Worm (Caenorhabditis elegans) whole organism, mixed stage, embryonic: Measurements from ENCODE around the gene C16C8.16.

Experiments
- M03D4.4 ChIP-seq: sonication (generic microtip); optimal IDR thresholded peaks from 2 replicates; lab custom pipeline; 2017; ENCODE audit warnings: mild to moderate bottlenecking, missing genetic modification characterization, missing compliant biosample characterization
- bed-3 ChIP-seq: fragments of 200-800 bp; sonication (Bioruptor generic); optimal IDR thresholded peaks from 3 replicates; lab custom pipeline; 2018; ENCODE audit warnings: mild to moderate bottlenecking, missing genetic modification characterization, moderate library complexity, missing compliant biosample characterization
- blmp-1 ChIP-seq: fragments of 150-350 bp; optimal IDR thresholded peaks from 2 replicates; lab custom pipeline; 2014; ENCODE audit warnings: missing biosample characterization, missing genetic modification characterization
- ceh-43 ChIP-seq: fragments of 200-800 bp; sonication (Bioruptor generic); optimal IDR thresholded peaks from 2 replicates; lab custom pipeline; 2018; ENCODE audit warnings: mild to moderate bottlenecking, missing genetic modification characterization, moderate library complexity, missing compliant biosample characterization
- ceh-83 ChIP-seq: fragments of 200-800 bp; sonication (Bioruptor generic); optimal IDR thresholded peaks from 2 replicates; lab custom pipeline; 2018; ENCODE audit warnings: mild to moderate bottlenecking, missing genetic modification characterization, missing compliant biosample characterization
- ces-1 ChIP-seq: fragments of 150-350 bp; optimal IDR thresholded peaks from 2 replicates; lab custom pipeline; 2014; ENCODE audit warnings: missing biosample characterization, missing genetic modification reagents, missing genetic modification characterization
- cnd-1 ChIP-seq: fragments of 200-800 bp; sonication (Bioruptor generic); optimal IDR thresholded peaks from 2 replicates; lab custom pipeline; 2018; ENCODE audit warnings: mild to moderate bottlenecking, missing genetic modification characterization, missing compliant biosample characterization
- drap-1 ChIP-seq: fragments of 200-800 bp; sonication (Bioruptor generic); optimal IDR thresholded peaks from 3 replicates; lab custom pipeline; 2018; ENCODE audit warnings: mild to moderate bottlenecking, missing genetic modification characterization, missing compliant biosample characterization
- elt-1 ChIP-seq: sonication (generic microtip); optimal IDR thresholded peaks from 2 replicates; lab custom pipeline; 2017; ENCODE audit warnings: missing genetic modification characterization, mild to moderate bottlenecking, missing compliant biosample characterization, antibody characterized with exemption, moderate library complexity, borderline replicate concordance; ENCODE audit not compliant: insufficient read depth
- elt-3 ChIP-seq: fragments of 150-350 bp; optimal IDR thresholded peaks from 2 replicates; lab custom pipeline; 2014; ENCODE audit warnings: missing biosample characterization, missing genetic modification characterization
- flh-1 ChIP-seq: fragments of 200-800 bp; sonication (Bioruptor generic); optimal IDR thresholded peaks from 2 replicates; lab custom pipeline; 2018; ENCODE audit warnings: mild to moderate bottlenecking, missing genetic modification characterization, moderate library complexity, missing compliant biosample characterization
- ham-2 ChIP-seq: fragments of 200-800 bp; sonication (Bioruptor generic); optimal IDR thresholded peaks from 2 replicates; lab custom pipeline; 2018; ENCODE audit warnings: mild to moderate bottlenecking, missing genetic modification characterization, missing compliant biosample characterization
- hlh-1 ChIP-seq: fragments of 150-350 bp; optimal IDR thresholded peaks from 2 replicates; lab custom pipeline; 2014; ENCODE audit warnings: missing biosample characterization, missing genetic modification reagents, missing genetic modification characterization
- lin-13 ChIP-seq: fragments of 150-350 bp; optimal IDR thresholded peaks from 2 replicates; lab custom pipeline; 2014; ENCODE audit warnings: missing biosample characterization, missing genetic modification characterization
- lin-32 ChIP-seq: fragments of 200-800 bp; sonication (Bioruptor generic); optimal IDR thresholded peaks from 2 replicates; lab custom pipeline; 2018; ENCODE audit warnings: mild to moderate bottlenecking, missing genetic modification characterization, missing compliant biosample characterization
- lsy-2 ChIP-seq: fragments of 150-350 bp; optimal IDR thresholded peaks from 2 replicates; lab custom pipeline; 2014; ENCODE audit warnings: missing biosample characterization, missing genetic modification characterization
- mab-5 ChIP-seq: fragments of 150-350 bp; optimal IDR thresholded peaks from 2 replicates; lab custom pipeline; 2014; ENCODE audit warnings: missing biosample characterization, missing genetic modification characterization
- mls-2 ChIP-seq: sonication (generic microtip); optimal IDR thresholded peaks from 2 replicates; lab custom pipeline; 2016; ENCODE audit warnings: mild to moderate bottlenecking, missing genetic modification characterization, moderate library complexity, missing compliant biosample characterization
- nhr-12 ChIP-seq: fragments of 150-350 bp; optimal IDR thresholded peaks from 2 replicates; lab custom pipeline; 2014; ENCODE audit warnings: missing biosample characterization, missing genetic modification characterization
- nhr-2 ChIP-seq: fragments of 150-350 bp; optimal IDR thresholded peaks from 2 replicates; lab custom pipeline; 2014; ENCODE audit warnings: missing biosample characterization, missing genetic modification characterization
- nhr-237 ChIP-seq: fragments of 150-350 bp; optimal IDR thresholded peaks from 2 replicates; lab custom pipeline; 2014; ENCODE audit warnings: missing biosample characterization, missing genetic modification characterization
- nhr-28 ChIP-seq: fragments of 150-350 bp; optimal IDR thresholded peaks from 2 replicates; lab custom pipeline; 2014; ENCODE audit warnings: missing biosample characterization, missing genetic modification characterization
- nhr-76 ChIP-seq: sonication (generic microtip); optimal IDR thresholded peaks from 2 replicates; lab custom pipeline; 2017; ENCODE audit warnings: missing biosample characterization, missing genetic modification characterization
- sem-2 ChIP-seq: fragments of 200-800 bp; sonication (Bioruptor generic); optimal IDR thresholded peaks from 2 replicates; lab custom pipeline; 2018; ENCODE audit warnings: mild to moderate bottlenecking, missing genetic modification characterization, missing compliant biosample characterization
- snpc-4 ChIP-seq: fragments of 150-350 bp; optimal IDR thresholded peaks from 2 replicates; lab custom pipeline; 2014; ENCODE audit warnings: missing biosample characterization, missing genetic modification characterization
- sptf-1 ChIP-seq: sonication (generic microtip); optimal IDR thresholded peaks from 2 replicates; lab custom pipeline; 2017; ENCODE audit warnings: mild to moderate bottlenecking, missing genetic modification characterization, moderate library complexity, missing compliant biosample characterization
- tbx-8 ChIP-seq: fragments of 200-800 bp; sonication (Bioruptor generic); optimal IDR thresholded peaks from 2 replicates; lab custom pipeline; 2018; ENCODE audit warnings: mild to moderate bottlenecking, missing genetic modification characterization, moderate library complexity, missing compliant biosample characterization
- unc-120 ChIP-seq: sonication (generic microtip); optimal IDR thresholded peaks from 2 replicates; lab custom pipeline; 2017; ENCODE audit warnings: missing genetic modification characterization, missing compliant biosample characterization; ENCODE audit not compliant: poor library complexity, severe bottlenecking
- unc-39 ChIP-seq: fragments of 150-350 bp; optimal IDR thresholded peaks from 2 replicates; lab custom pipeline; 2014; ENCODE audit warnings: missing biosample characterization, missing genetic modification characterization
- unc-62 ChIP-seq: fragments of 150-350 bp; optimal IDR thresholded peaks from 2 replicates; lab custom pipeline; 2014; ENCODE audit warnings: missing biosample characterization, missing genetic modification reagents, missing genetic modification characterization
- zip-8 ChIP-seq: fragments of 150-350 bp; optimal IDR thresholded peaks from 2 replicates; lab custom pipeline; 2014; ENCODE audit warnings: missing biosample characterization, missing genetic modification characterization
- ztf-11 ChIP-seq: fragments of 150-350 bp; optimal IDR thresholded peaks from 2 replicates; lab custom pipeline; 2014; ENCODE audit warnings: missing biosample characterization, missing genetic modification characterization

The C16C8.16 gene

DNA sequence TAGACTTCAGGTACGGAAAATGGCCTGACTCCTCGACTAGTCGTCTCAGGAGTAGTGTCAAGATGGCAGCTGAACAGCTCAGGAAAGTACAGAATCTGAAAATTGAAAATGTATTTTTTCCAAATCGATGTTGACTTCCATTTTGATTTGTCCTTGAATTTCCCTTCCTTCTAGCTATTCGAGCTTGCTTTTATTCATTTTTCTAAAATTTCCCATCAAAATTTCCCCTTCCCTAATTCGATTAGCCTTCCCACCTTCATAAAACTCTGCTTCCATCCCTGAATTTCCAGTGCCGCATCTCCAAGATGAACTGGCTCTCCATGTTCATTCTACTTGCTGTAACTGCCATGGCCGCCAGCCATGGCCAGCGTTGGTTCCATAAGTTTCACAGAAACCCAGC is 27.3 kb downstream of the C16C8.16 start, which contains the start of gene Y49F6B.6:
TSS of gene Y49F6B.6 (plus strand) at position 301 of the 400 bp plus-strand sequence.
- TF ChIP-seq lsy-2 (no peak), blmp-1 (no peak), nhr-28 (tag; lab: Kevin White, UChicago) (no peak), bed-3 (GFP tag; lab: Kevin White, UChicago) (no peak), lin-13 (tag; lab: Kevin White, UChicago) (no peak), snpc-4 (tag; lab: Kevin White, UChicago) (no peak), ham-2 (GFP tag; lab: Kevin White, UChicago) (no peak), cnd-1 (no peak), M03D4.4 (no peak), zip-8 (tag; lab: Kevin White, UChicago) (no peak), ceh-83 (no peak), unc-39 (tag; lab: Kevin White, UChicago) (no peak), mab-5 (tag; lab: Kevin White, UChicago) (no peak), unc-62 (no peak), nhr-12 (tag; lab: Kevin White, UChicago) (no peak), sem-2 (GFP tag; lab: Kevin White, UChicago) (no peak), ceh-43 (GFP tag; lab: Kevin White, UChicago) (no peak), nhr-2 (no peak)

DNA sequence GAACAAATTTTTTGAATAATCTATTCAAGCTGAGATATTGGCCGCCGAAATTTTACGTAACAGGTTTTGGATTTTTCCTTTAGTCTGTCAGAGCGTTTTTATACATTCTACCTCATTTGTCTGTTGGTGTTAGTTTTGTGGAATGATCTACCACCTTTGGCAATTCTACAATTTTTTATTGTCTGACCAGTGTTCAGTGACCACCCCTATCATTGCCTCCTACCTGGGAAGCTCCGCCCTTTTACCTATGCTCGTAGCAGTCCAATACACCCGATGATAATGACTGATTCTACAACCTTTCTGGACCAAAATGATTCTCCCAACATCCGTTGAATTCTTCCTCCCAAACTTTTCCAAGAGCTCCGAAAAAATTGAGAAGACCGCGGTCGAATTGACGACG is 28.2 kb downstream of the C16C8.16 start, which contains the start of gene sdz-32:
TSS of gene sdz-32 (plus strand) at position 301 of the 400 bp plus-strand sequence.
- no peak for TF ChIP-seq flh-1 (GFP tag; lab: Kevin White, UChicago)
- TF ChIP-seq zip-8 (tag; lab: Kevin White, UChicago) = no peak
- TF ChIP-seq ceh-43 (GFP tag; lab: Kevin White, UChicago) = no peak
- TF ChIP-seq mls-2 (tag; lab: Kevin White, UChicago) = no peak
- TF ChIP-seq ztf-11 (tag; lab: Kevin White, UChicago) = no peak
- TF ChIP-seq lsy-2 = no peak
- TF ChIP-seq nhr-76 (tag; lab: Kevin White, UChicago) = no peak
- TF ChIP-seq nhr-12 (tag; lab: Kevin White, UChicago) = no peak
- no peak for TF ChIP-seq unc-62
- TF ChIP-seq blmp-1 = no peak
- TF ChIP-seq lin-13 (tag; lab: Kevin White, UChicago) = no peak
- TF ChIP-seq snpc-4 (tag; lab: Kevin White, UChicago) = no peak
- TF ChIP-seq elt-3 (tag; lab: Kevin White, UChicago) = no peak
- TF ChIP-seq bed-3 (GFP tag; lab: Kevin White, UChicago) = no peak
- TF ChIP-seq nhr-237 = no peak
- TF ChIP-seq M03D4.4 = no peak
- no peak for TF ChIP-seq mab-5 (tag; lab: Kevin White, UChicago)
- no peak for TF ChIP-seq ceh-83
- TF ChIP-seq ces-1 (GFP tag; lab: Kevin White, UChicago) = no peak
- TF ChIP-seq sptf-1 (tag; lab: Kevin White, UChicago) = no peak

DNA sequence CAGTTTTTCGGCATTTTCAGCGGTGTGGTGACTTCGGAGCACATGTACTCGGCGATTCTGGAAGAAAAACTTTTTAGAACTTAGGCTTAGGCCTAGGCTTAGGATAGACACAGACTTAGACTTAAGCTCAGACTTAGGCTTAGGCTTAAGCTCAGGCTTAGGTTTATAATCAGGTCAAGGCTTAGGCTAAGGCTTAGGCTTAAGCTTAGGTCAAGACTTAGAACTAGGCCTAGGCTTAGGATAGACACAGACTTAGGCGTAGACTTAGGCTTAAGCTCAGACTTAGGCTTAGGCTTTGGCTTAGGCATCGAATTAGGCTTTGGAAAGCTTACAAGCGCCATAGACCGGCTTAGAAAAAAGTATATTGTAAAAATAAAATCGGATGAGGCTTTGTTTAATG is 31.0 kb downstream of the C16C8.16 start:
- TF ChIP-seq cnd-1 (no peak), ces-1 (GFP tag; lab: Kevin White, UChicago) (no peak), nhr-237 (no peak), snpc-4 (tag; lab: Kevin White, UChicago) (no peak), ham-2 (GFP tag; lab: Kevin White, UChicago) (no peak), tbx-8 (GFP tag; lab: Kevin White, UChicago) (no peak), lsy-2 (no peak), nhr-76 (tag; lab: Kevin White, UChicago) (no peak), ztf-11 (tag; lab: Kevin White, UChicago) (no peak), elt-1 (no peak), lin-32 (no peak), mab-5 (tag; lab: Kevin White, UChicago) (no peak), drap-1 (GFP tag; lab: Kevin White, UChicago) (no peak), unc-120 (tag; lab: Kevin White, UChicago) (no peak), blmp-1 (no peak), unc-62 (no peak), hlh-1 (tag; lab: Kevin White, UChicago) (no peak), lin-13 (tag; lab: Kevin White, UChicago) (no peak), nhr-12 (tag; lab: Kevin White, UChicago) (no peak), bed-3 (GFP tag; lab: Kevin White, UChicago) (no peak)

DNA sequence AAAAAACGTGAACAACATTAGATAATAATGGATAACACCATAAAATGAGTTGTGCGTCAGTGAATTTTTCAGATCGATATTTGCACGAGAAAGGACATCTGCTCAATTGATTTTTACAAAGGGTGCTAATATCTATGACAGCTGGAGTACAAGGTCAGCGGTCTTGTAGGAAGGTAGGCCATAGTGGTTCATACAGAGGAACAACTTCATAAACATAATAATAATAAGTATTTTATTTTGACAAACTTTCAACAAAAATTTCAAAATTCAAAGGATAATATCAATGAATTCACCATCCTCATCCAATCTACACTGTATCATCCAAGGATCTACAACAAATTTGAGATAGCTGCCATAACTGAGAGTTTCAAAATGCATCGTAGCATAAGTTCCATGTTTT is 31.6 kb downstream of the C16C8.16 start, which contains the start of gene fbxb-104:
TSS of gene fbxb-104 (minus strand) at position 101 of the 400 bp plus-strand sequence.
- TF ChIP-seq nhr-237 = no peak
- no peak for TF ChIP-seq elt-1
- no peak for TF ChIP-seq mls-2 (tag; lab: Kevin White, UChicago)
- TF ChIP-seq hlh-1 (tag; lab: Kevin White, UChicago) = no peak
- TF ChIP-seq ceh-83 = no peak
- TF ChIP-seq nhr-2 = no peak
- no peak for TF ChIP-seq cnd-1
- no peak for TF ChIP-seq bed-3 (GFP tag; lab: Kevin White, UChicago)
- no peak for TF ChIP-seq nhr-76 (tag; lab: Kevin White, UChicago)
